Worm (Caenorhabditis elegans) whole organism, midembryonic: ENCODE results near the gene T05A7.6.

Experiments
- cog-1 ChIP-seq: sonication (generic microtip); optimal IDR thresholded peaks from 2 replicates; lab custom pipeline; 2016; ENCODE audit warnings: missing genetic modification characterization, missing compliant biosample characterization
- flt-1 ChIP-seq: fragments of 200-800 bp; sonication (Bioruptor generic); IDR thresholded peaks from 2 replicates; pipeline ENCODE4 v1.3.6; 2022; ENCODE audit warnings: missing genetic modification characterization, missing compliant biosample characterization

DNA sequence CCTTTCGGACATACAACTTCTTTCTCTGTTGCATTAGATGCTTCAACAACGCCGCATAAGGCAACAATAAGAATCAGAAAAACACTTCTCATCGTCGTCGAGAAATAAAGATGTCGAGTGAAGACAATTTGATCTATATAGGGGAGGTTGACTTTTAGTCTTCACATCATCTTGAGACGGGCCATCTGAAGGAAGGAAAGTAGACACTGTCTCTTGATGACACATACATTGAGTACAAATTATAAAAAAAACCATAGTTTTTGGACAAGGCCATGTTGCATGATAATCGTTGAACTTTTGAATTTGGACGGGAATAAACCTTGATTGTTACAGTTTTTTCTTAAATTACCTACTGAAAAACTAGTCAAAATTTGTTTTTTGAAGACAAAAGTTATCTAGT is 49.9 kb downstream of the T05A7.6 start, which contains the start of gene clec-139:
- no peak for TF ChIP-seq cog-1
- TF ChIP-seq flt-1 (GFP tag; lab: Robert Waterston, UW), result no peak
